Worm (Caenorhabditis elegans) whole organism, L3 larva: ENCODE data around the gene F15B9.6.

Experiments used
- ZK546.5 ChIP-seq: sonication (generic microtip); optimal IDR thresholded peaks from 2 replicates; lab custom pipeline; 2017; ENCODE audit warnings: missing biosample characterization, missing genetic modification characterization
- aly-2 ChIP-seq: fragments of 150-350 bp; optimal IDR thresholded peaks from 2 replicates; lab custom pipeline; 2014; ENCODE audit warnings: missing biosample characterization, missing genetic modification characterization
- ceh-28 ChIP-seq: fragments of 150-350 bp; optimal IDR thresholded peaks from 2 replicates; lab custom pipeline; 2014; ENCODE audit warnings: missing biosample characterization, missing genetic modification reagents, missing genetic modification characterization
- daf-12 ChIP-seq: fragments of 150-350 bp; optimal IDR thresholded peaks from 2 replicates; lab custom pipeline; 2014; ENCODE audit warnings: missing biosample characterization, missing genetic modification reagents, missing genetic modification characterization
- egl-27 ChIP-seq: sonication (generic microtip); optimal IDR thresholded peaks from 4 replicates; lab custom pipeline; 2017; ENCODE audit warnings: missing biosample characterization, missing genetic modification reagents, missing genetic modification characterization
- egl-5 ChIP-seq: fragments of 150-350 bp; optimal IDR thresholded peaks from 2 replicates; lab custom pipeline; 2017; ENCODE audit warnings: missing biosample characterization, missing genetic modification reagents, missing genetic modification characterization, inconsistent platforms
- elt-1 ChIP-seq: fragments of 150-350 bp; optimal IDR thresholded peaks from 2 replicates; lab custom pipeline; 2014; ENCODE audit warnings: missing biosample characterization, missing genetic modification characterization
- elt-2 ChIP-seq: sonication (generic microtip); optimal IDR thresholded peaks from 2 replicates; lab custom pipeline; 2016; ENCODE audit warnings: missing genetic modification reagents, mild to moderate bottlenecking, missing genetic modification characterization, missing compliant biosample characterization
- elt-3 ChIP-seq, 3 experiments: fragments of 150-350 bp in 1 of 3; sonication (generic microtip) in 2 of 3; optimal IDR thresholded peaks; 2 replicates in 2 of 3; 4 replicates in 1 of 3; lab custom pipeline; 2014 to 2017; ENCODE audit warnings: missing biosample characterization in 3 of 3, missing genetic modification characterization in 3 of 3
- eor-1 ChIP-seq, 2 experiments: fragments of 150-350 bp; optimal IDR thresholded peaks; 2 replicates each; lab custom pipeline; 2014 to 2018; ENCODE audit warnings: missing biosample characterization in 2 of 2, missing genetic modification characterization in 2 of 2
- fkh-10 ChIP-seq: sonication (generic microtip); optimal IDR thresholded peaks from 2 replicates; lab custom pipeline; 2017; ENCODE audit warnings: missing biosample characterization, missing genetic modification reagents, missing genetic modification characterization
- fkh-2 ChIP-seq: fragments of 150-350 bp; optimal IDR thresholded peaks from 2 replicates; lab custom pipeline; 2014; ENCODE audit warnings: missing biosample characterization, missing genetic modification reagents, missing genetic modification characterization
- fos-1 ChIP-seq: fragments of 150-350 bp; optimal IDR thresholded peaks from 2 replicates; lab custom pipeline; 2014; ENCODE audit warnings: missing biosample characterization, missing genetic modification characterization
- hmg-11 ChIP-seq: sonication (generic microtip); optimal IDR thresholded peaks from 2 replicates; lab custom pipeline; 2016; ENCODE audit warnings: missing genetic modification characterization, missing compliant biosample characterization
- lin-15B ChIP-seq: fragments of 150-350 bp; optimal IDR thresholded peaks from 2 replicates; lab custom pipeline; 2014; ENCODE audit warnings: missing biosample characterization, missing genetic modification characterization
- lin-39 ChIP-seq: fragments of 150-350 bp; optimal IDR thresholded peaks from 2 replicates; lab custom pipeline; 2018; ENCODE audit warnings: missing biosample characterization, missing genetic modification reagents, missing genetic modification characterization
- lsy-12 ChIP-seq: sonication (generic microtip); optimal IDR thresholded peaks from 2 replicates; lab custom pipeline; 2016; ENCODE audit warnings: mild to moderate bottlenecking, missing genetic modification characterization, missing compliant biosample characterization
- mdl-1 ChIP-seq: fragments of 150-350 bp; optimal IDR thresholded peaks from 2 replicates; lab custom pipeline; 2014; ENCODE audit warnings: missing biosample characterization, missing genetic modification characterization
- nfya-1 ChIP-seq: sonication (generic microtip); optimal IDR thresholded peaks from 2 replicates; lab custom pipeline; 2017; ENCODE audit warnings: missing genetic modification characterization, mild to moderate bottlenecking, missing compliant biosample characterization, antibody characterized with exemption, moderate library complexity; ENCODE audit not compliant: insufficient read depth
- nhr-11 ChIP-seq: fragments of 150-350 bp; optimal IDR thresholded peaks from 2 replicates; lab custom pipeline; 2014; ENCODE audit warnings: missing biosample characterization, missing genetic modification characterization
- nhr-12 ChIP-seq: fragments of 150-350 bp; optimal IDR thresholded peaks from 2 replicates; lab custom pipeline; 2014; ENCODE audit warnings: missing biosample characterization, missing genetic modification characterization
- nhr-23 ChIP-seq: fragments of 150-350 bp; optimal IDR thresholded peaks from 2 replicates; lab custom pipeline; 2014; ENCODE audit warnings: missing biosample characterization, missing genetic modification reagents, missing genetic modification characterization
- nhr-237 ChIP-seq: fragments of 150-350 bp; optimal IDR thresholded peaks from 2 replicates; lab custom pipeline; 2014; ENCODE audit warnings: missing biosample characterization, missing genetic modification characterization
- nhr-25 ChIP-seq: sonication (generic microtip); optimal IDR thresholded peaks from 2 replicates; lab custom pipeline; 2017; ENCODE audit warnings: missing biosample characterization, missing genetic modification characterization
- nhr-43 ChIP-seq: sonication (generic microtip); optimal IDR thresholded peaks from 2 replicates; lab custom pipeline; 2016; ENCODE audit warnings: mild to moderate bottlenecking, missing genetic modification characterization, missing compliant biosample characterization; ENCODE audit not compliant: poor library complexity, severe bottlenecking
- nhr-77 ChIP-seq: fragments of 150-350 bp; optimal IDR thresholded peaks from 2 replicates; lab custom pipeline; 2014; ENCODE audit warnings: missing biosample characterization, missing genetic modification characterization
- pha-4 ChIP-seq: fragments of 150-350 bp; optimal IDR thresholded peaks from 2 replicates; lab custom pipeline; 2014; ENCODE audit warnings: missing biosample characterization, missing genetic modification reagents, missing genetic modification characterization
- pqm-1 ChIP-seq: fragments of 150-350 bp; optimal IDR thresholded peaks from 2 replicates; lab custom pipeline; 2017; ENCODE audit warnings: missing biosample characterization, missing genetic modification characterization, inconsistent platforms
- sea-2 ChIP-seq: fragments of 150-350 bp; sonication (generic microtip); optimal IDR thresholded peaks from 4 replicates; lab custom pipeline; 2014; ENCODE audit warnings: missing biosample characterization, missing genetic modification reagents, missing genetic modification characterization
- skn-1 ChIP-seq: fragments of 150-350 bp; optimal IDR thresholded peaks from 2 replicates; lab custom pipeline; 2014; ENCODE audit warnings: missing biosample characterization, missing genetic modification characterization
- snpc-4 ChIP-seq: fragments of 150-350 bp; optimal IDR thresholded peaks from 2 replicates; lab custom pipeline; 2014; ENCODE audit warnings: missing biosample characterization, missing genetic modification characterization
- tbx-2 ChIP-seq: sonication (generic microtip); optimal IDR thresholded peaks from 2 replicates; lab custom pipeline; 2016; ENCODE audit warnings: mild to moderate bottlenecking, missing genetic modification characterization, missing compliant biosample characterization
- unc-62 ChIP-seq: fragments of 150-350 bp; sonication (generic microtip); optimal IDR thresholded peaks from 4 replicates; lab custom pipeline; 2014; ENCODE audit warnings: missing biosample characterization, missing genetic modification reagents, missing genetic modification characterization
- zag-1 ChIP-seq: fragments of 150-350 bp; optimal IDR thresholded peaks from 2 replicates; lab custom pipeline; 2014; ENCODE audit warnings: missing biosample characterization, missing genetic modification characterization
- ztf-4 ChIP-seq: fragments of 150-350 bp; optimal IDR thresholded peaks from 2 replicates; lab custom pipeline; 2014; ENCODE audit warnings: missing biosample characterization, missing genetic modification characterization

The F15B9.6 gene

DNA sequence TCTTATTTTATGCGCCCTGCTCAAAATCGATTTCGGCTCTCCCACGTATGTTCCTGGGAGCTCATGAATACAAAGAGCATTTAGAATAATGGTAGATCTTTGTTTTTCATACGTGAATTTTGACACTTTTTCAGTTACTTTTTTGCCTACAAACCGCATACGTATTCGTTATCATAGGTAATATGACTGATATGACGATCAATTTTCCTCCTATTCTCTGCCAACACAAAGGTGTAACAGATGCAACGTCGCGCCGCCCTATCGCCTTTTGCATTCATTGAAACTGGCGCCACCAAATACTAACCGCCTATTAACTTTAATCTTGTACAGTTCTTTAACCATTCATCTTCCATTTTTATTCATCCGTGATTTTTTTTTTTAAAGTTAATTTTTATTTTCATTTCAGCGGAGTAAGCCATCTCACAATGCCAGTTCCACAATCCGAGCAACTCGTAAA is 33.7 kb downstream of the F15B9.6 start, which contains the start of gene W07G4.5:
TSS of gene W07G4.5 (plus strand) at position 407 of the 457 bp plus-strand sequence.
- TF ChIP-seq hmg-11 (tag; lab: Kevin White, UChicago) (no peak), elt-2 (peak; percentile 89), pqm-1 (tag; lab: Kevin White, UChicago) (peak; percentile 76), nfya-1 (no peak)
- TF ChIP-seq, all 47 proteins: peak for 2

- TF ChIP-seq nhr-23 (tag; lab: Kevin White, UChicago) (no peak), pqm-1 (tag; lab: Kevin White, UChicago) (peak; percentile 78), elt-3 (tag; optimal IDR thresholded peaks at IDR 0.05; lab: Kevin White, UChicago) (no peak), hmg-11 (tag; lab: Kevin White, UChicago) (no peak), lsy-12 (tag; lab: Kevin White, UChicago) (no peak), ztf-4 (tag; lab: Kevin White, UChicago) (no peak), nhr-43 (tag; lab: Kevin White, UChicago) (no peak), skn-1 (no peak), mdl-1 (no peak), fos-1 (tag; lab: Kevin White, UChicago) (no peak), lin-15B (tag; lab: Kevin White, UChicago) (no peak), nhr-12 (tag; lab: Kevin White, UChicago) (no peak), pha-4 (tag; lab: Kevin White, UChicago) (peak; percentile 41), snpc-4 (tag; lab: Kevin White, UChicago) (no peak), elt-2 (peak; percentile 80)
These were observed 35.2 kb downstream of the F15B9.6 start, which contains the start of gene W07G4.8 for ce11 chrV:13049149-13049610. W07G4.8 (minus strand) TSS chrV:13049560.

ce11 chrV:13053635-13054034 is 39.7 kb downstream of the F15B9.6 start, which contains the start of gene srr-1:
srr-1 (minus strand) TSS chrV:13053735.
- TF ChIP-seq egl-5 (tag; lab: Kevin White, UChicago), result no peak
- no peak for TF ChIP-seq zag-1 (tag; lab: Kevin White, UChicago)
- TF ChIP-seq elt-2, result no peak
- no peak for TF ChIP-seq ZK546.5 (tag; lab: Kevin White, UChicago)
- TF ChIP-seq nhr-25 (tag; lab: Kevin White, UChicago), result no peak
- TF ChIP-seq ceh-28 (tag; lab: Kevin White, UChicago), result no peak

ce11 chrV:13061836-13062235 is 47.9 kb downstream of the F15B9.6 start, which contains the start of gene F42E8.1:
F42E8.1 (plus strand) TSS chrV:13062136.
- TF ChIP-seq nhr-11 (no peak), elt-1 (tag; lab: Kevin White, UChicago) (no peak), tbx-2 (tag; lab: Kevin White, UChicago) (no peak), pha-4 (tag; lab: Kevin White, UChicago) (no peak), zag-1 (tag; lab: Kevin White, UChicago) (no peak), snpc-4 (tag; lab: Kevin White, UChicago) (no peak), mdl-1 (no peak)

DNA sequence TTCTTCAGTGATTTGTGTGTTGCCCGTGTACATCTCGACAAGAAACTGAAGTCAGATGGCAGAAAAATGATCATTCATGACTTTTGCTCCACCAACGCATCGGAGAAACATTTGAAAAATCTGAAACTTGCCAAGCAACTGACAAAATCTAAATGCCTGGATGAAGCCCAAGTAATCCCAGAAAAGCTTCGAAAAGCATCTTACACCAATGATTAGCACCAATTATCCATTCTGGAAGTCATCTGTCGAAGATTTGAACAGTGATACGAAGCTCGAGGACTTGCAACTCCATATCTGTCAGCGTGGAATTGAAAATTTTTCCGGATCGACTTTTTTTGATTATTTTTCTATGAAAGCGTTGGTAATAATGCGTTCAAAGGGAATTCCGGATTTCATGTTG is 49.5 kb downstream of the F15B9.6 start:
- TF ChIP-seq aly-2 (tag; lab: Kevin White, UChicago) (no peak), daf-12 (no peak)

- TF ChIP-seq nhr-12 (tag; lab: Kevin White, UChicago) (no peak), pqm-1 (tag; lab: Kevin White, UChicago) (no peak), lin-39 (tag; lab: Kevin White, UChicago) (no peak), unc-62 (GFP tag; lab: Kevin White, UChicago) (no peak), skn-1 (no peak), eor-1 (tag; optimal IDR thresholded peaks at IDR 0.05; lab: Kevin White, UChicago) (no peak), fkh-2 (tag; lab: Kevin White, UChicago) (no peak), egl-27 (tag; lab: Kevin White, UChicago) (no peak), ceh-28 (tag; lab: Kevin White, UChicago) (no peak), nhr-43 (tag; lab: Kevin White, UChicago) (no peak), hmg-11 (tag; lab: Kevin White, UChicago) (no peak), zag-1 (tag; lab: Kevin White, UChicago) (no peak), tbx-2 (tag; lab: Kevin White, UChicago) (no peak), fkh-10 (no peak), pha-4 (tag; lab: Kevin White, UChicago) (no peak), nhr-237 (tag; lab: Kevin White, UChicago) (no peak), nhr-77 (tag; lab: Kevin White, UChicago) (no peak), sea-2 (GFP tag; lab: Kevin White, UChicago) (no peak)
These were observed 50.2 kb downstream of the F15B9.6 start for ce11 chrV:13064164-13064563.
